Worm (Caenorhabditis elegans) whole organism, mixed stage, embryonic: ENCODE results near the gene pkn-1.
A peak's percentile ranks its signal among the peaks of the same experiment; 100 is the strongest.

Experiments
- M03D4.4 ChIP-seq: sonication (generic microtip); optimal IDR thresholded peaks from 2 replicates; lab custom pipeline; 2017; ENCODE audit warnings: mild to moderate bottlenecking, missing genetic modification characterization, missing compliant biosample characterization
- bed-3 ChIP-seq: fragments of 200-800 bp; sonication (Bioruptor generic); optimal IDR thresholded peaks from 3 replicates; lab custom pipeline; 2018; ENCODE audit warnings: mild to moderate bottlenecking, missing genetic modification characterization, moderate library complexity, missing compliant biosample characterization
- blmp-1 ChIP-seq: fragments of 150-350 bp; optimal IDR thresholded peaks from 2 replicates; lab custom pipeline; 2014; ENCODE audit warnings: missing biosample characterization, missing genetic modification characterization
- ceh-83 ChIP-seq: fragments of 200-800 bp; sonication (Bioruptor generic); optimal IDR thresholded peaks from 2 replicates; lab custom pipeline; 2018; ENCODE audit warnings: mild to moderate bottlenecking, missing genetic modification characterization, missing compliant biosample characterization
- ces-1 ChIP-seq: fragments of 150-350 bp; optimal IDR thresholded peaks from 2 replicates; lab custom pipeline; 2014; ENCODE audit warnings: missing biosample characterization, missing genetic modification reagents, missing genetic modification characterization
- cnd-1 ChIP-seq: fragments of 200-800 bp; sonication (Bioruptor generic); optimal IDR thresholded peaks from 2 replicates; lab custom pipeline; 2018; ENCODE audit warnings: mild to moderate bottlenecking, missing genetic modification characterization, missing compliant biosample characterization
- drap-1 ChIP-seq: fragments of 200-800 bp; sonication (Bioruptor generic); optimal IDR thresholded peaks from 3 replicates; lab custom pipeline; 2018; ENCODE audit warnings: mild to moderate bottlenecking, missing genetic modification characterization, missing compliant biosample characterization
- elt-1 ChIP-seq: sonication (generic microtip); optimal IDR thresholded peaks from 2 replicates; lab custom pipeline; 2017; ENCODE audit warnings: missing genetic modification characterization, mild to moderate bottlenecking, missing compliant biosample characterization, antibody characterized with exemption, moderate library complexity, borderline replicate concordance; ENCODE audit not compliant: insufficient read depth
- elt-3 ChIP-seq: fragments of 150-350 bp; optimal IDR thresholded peaks from 2 replicates; lab custom pipeline; 2014; ENCODE audit warnings: missing biosample characterization, missing genetic modification characterization
- flh-1 ChIP-seq: fragments of 200-800 bp; sonication (Bioruptor generic); optimal IDR thresholded peaks from 2 replicates; lab custom pipeline; 2018; ENCODE audit warnings: mild to moderate bottlenecking, missing genetic modification characterization, moderate library complexity, missing compliant biosample characterization
- ham-2 ChIP-seq: fragments of 200-800 bp; sonication (Bioruptor generic); optimal IDR thresholded peaks from 2 replicates; lab custom pipeline; 2018; ENCODE audit warnings: mild to moderate bottlenecking, missing genetic modification characterization, missing compliant biosample characterization
- hlh-1 ChIP-seq: fragments of 150-350 bp; optimal IDR thresholded peaks from 2 replicates; lab custom pipeline; 2014; ENCODE audit warnings: missing biosample characterization, missing genetic modification reagents, missing genetic modification characterization
- lin-13 ChIP-seq: fragments of 150-350 bp; optimal IDR thresholded peaks from 2 replicates; lab custom pipeline; 2014; ENCODE audit warnings: missing biosample characterization, missing genetic modification characterization
- lin-32 ChIP-seq: fragments of 200-800 bp; sonication (Bioruptor generic); optimal IDR thresholded peaks from 2 replicates; lab custom pipeline; 2018; ENCODE audit warnings: mild to moderate bottlenecking, missing genetic modification characterization, missing compliant biosample characterization
- lsy-2 ChIP-seq: fragments of 150-350 bp; optimal IDR thresholded peaks from 2 replicates; lab custom pipeline; 2014; ENCODE audit warnings: missing biosample characterization, missing genetic modification characterization
- mab-5 ChIP-seq: fragments of 150-350 bp; optimal IDR thresholded peaks from 2 replicates; lab custom pipeline; 2014; ENCODE audit warnings: missing biosample characterization, missing genetic modification characterization
- mep-1 ChIP-seq: fragments of 150-350 bp; optimal IDR thresholded peaks from 2 replicates; lab custom pipeline; 2017; ENCODE audit warnings: missing biosample characterization, missing genetic modification reagents, missing genetic modification characterization, inconsistent platforms
- mls-2 ChIP-seq: sonication (generic microtip); optimal IDR thresholded peaks from 2 replicates; lab custom pipeline; 2016; ENCODE audit warnings: mild to moderate bottlenecking, missing genetic modification characterization, moderate library complexity, missing compliant biosample characterization
- nhr-12 ChIP-seq: fragments of 150-350 bp; optimal IDR thresholded peaks from 2 replicates; lab custom pipeline; 2014; ENCODE audit warnings: missing biosample characterization, missing genetic modification characterization
- nhr-2 ChIP-seq: fragments of 150-350 bp; optimal IDR thresholded peaks from 2 replicates; lab custom pipeline; 2014; ENCODE audit warnings: missing biosample characterization, missing genetic modification characterization
- nhr-237 ChIP-seq: fragments of 150-350 bp; optimal IDR thresholded peaks from 2 replicates; lab custom pipeline; 2014; ENCODE audit warnings: missing biosample characterization, missing genetic modification characterization
- pha-4 ChIP-seq: fragments of 150-350 bp; optimal IDR thresholded peaks from 2 replicates; lab custom pipeline; 2018; ENCODE audit warnings: missing biosample characterization, missing genetic modification reagents, missing genetic modification characterization
- sem-2 ChIP-seq: fragments of 200-800 bp; sonication (Bioruptor generic); optimal IDR thresholded peaks from 2 replicates; lab custom pipeline; 2018; ENCODE audit warnings: mild to moderate bottlenecking, missing genetic modification characterization, missing compliant biosample characterization
- snpc-4 ChIP-seq: fragments of 150-350 bp; optimal IDR thresholded peaks from 2 replicates; lab custom pipeline; 2014; ENCODE audit warnings: missing biosample characterization, missing genetic modification characterization
- sptf-1 ChIP-seq: sonication (generic microtip); optimal IDR thresholded peaks from 2 replicates; lab custom pipeline; 2017; ENCODE audit warnings: mild to moderate bottlenecking, missing genetic modification characterization, moderate library complexity, missing compliant biosample characterization
- tbx-8 ChIP-seq: fragments of 200-800 bp; sonication (Bioruptor generic); optimal IDR thresholded peaks from 2 replicates; lab custom pipeline; 2018; ENCODE audit warnings: mild to moderate bottlenecking, missing genetic modification characterization, moderate library complexity, missing compliant biosample characterization
- unc-120 ChIP-seq: sonication (generic microtip); optimal IDR thresholded peaks from 2 replicates; lab custom pipeline; 2017; ENCODE audit warnings: missing genetic modification characterization, missing compliant biosample characterization; ENCODE audit not compliant: poor library complexity, severe bottlenecking
- unc-39 ChIP-seq: fragments of 150-350 bp; optimal IDR thresholded peaks from 2 replicates; lab custom pipeline; 2014; ENCODE audit warnings: missing biosample characterization, missing genetic modification characterization
- unc-62 ChIP-seq: fragments of 150-350 bp; optimal IDR thresholded peaks from 2 replicates; lab custom pipeline; 2014; ENCODE audit warnings: missing biosample characterization, missing genetic modification reagents, missing genetic modification characterization
- zip-8 ChIP-seq: fragments of 150-350 bp; optimal IDR thresholded peaks from 2 replicates; lab custom pipeline; 2014; ENCODE audit warnings: missing biosample characterization, missing genetic modification characterization
- ztf-11 ChIP-seq: fragments of 150-350 bp; optimal IDR thresholded peaks from 2 replicates; lab custom pipeline; 2014; ENCODE audit warnings: missing biosample characterization, missing genetic modification characterization

pkn-1 gene

ce11 chrX:10358083-10358482 is 39.0 kb upstream of the pkn-1 start, which contains the start of gene efhc-1:
Gene efhc-1, plus strand, starts transcription at chrX:10358383.
- TF ChIP-seq sem-2 (GFP tag; lab: Kevin White, UChicago) (no peak), lin-13 (tag; lab: Kevin White, UChicago) (no peak), drap-1 (GFP tag; lab: Kevin White, UChicago) (no peak), ztf-11 (tag; lab: Kevin White, UChicago) (no peak), unc-39 (tag; lab: Kevin White, UChicago) (no peak), mls-2 (tag; lab: Kevin White, UChicago) (no peak), unc-120 (tag; lab: Kevin White, UChicago) (no peak), nhr-12 (tag; lab: Kevin White, UChicago) (no peak), pha-4 (tag; lab: Kevin White, UChicago) (no peak)

- TF ChIP-seq cnd-1 (tag; lab: Kevin White, UChicago) (peak; percentile 88), ham-2 (GFP tag; lab: Kevin White, UChicago) (peak; percentile 27), flh-1 (GFP tag; lab: Kevin White, UChicago) (no peak), pha-4 (tag; lab: Kevin White, UChicago) (peak; percentile 39), nhr-2 (tag; lab: Kevin White, UChicago) (no peak), unc-62 (GFP tag; lab: Kevin White, UChicago) (no peak), unc-39 (tag; lab: Kevin White, UChicago) (no peak), M03D4.4 (peak; percentile 36), lin-32 (GFP tag; lab: Kevin White, UChicago) (peak; percentile 82), hlh-1 (tag; lab: Kevin White, UChicago) (peak; percentile 50), mls-2 (tag; lab: Kevin White, UChicago) (no peak), ces-1 (GFP tag; lab: Kevin White, UChicago) (peak; percentile 50), unc-120 (tag; lab: Kevin White, UChicago) (peak; percentile 81), mep-1 (tag; lab: Kevin White, UChicago) (peak; percentile 51)
These were observed 24.5 kb upstream of the pkn-1 start, which contains the start of gene Y49A10A.2 for ce11 chrX:10372556-10372955. Gene Y49A10A.2, minus strand, starts transcription at chrX:10372664.

DNA sequence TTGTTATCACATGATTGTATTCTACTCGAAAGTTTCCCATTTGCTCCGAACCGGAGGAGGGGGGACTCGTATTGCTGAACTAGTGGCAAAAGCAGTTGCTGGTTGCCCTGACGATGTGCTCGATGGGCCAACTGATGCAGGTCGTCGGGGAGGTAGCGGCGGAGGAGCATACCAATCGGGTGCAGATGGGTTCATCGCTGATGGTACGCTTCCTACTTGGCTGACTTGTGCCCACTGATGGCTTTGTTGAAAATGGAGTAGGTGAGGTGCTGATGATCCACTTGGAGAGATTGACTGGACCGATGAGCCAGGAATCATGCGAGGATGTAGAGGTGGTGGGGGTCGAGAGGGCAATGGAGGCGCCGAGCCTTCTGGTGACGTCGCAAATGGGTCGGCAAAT is 23.5 kb upstream of the pkn-1 start:
- TF ChIP-seq blmp-1 (tag; lab: Kevin White, UChicago) (no peak), drap-1 (GFP tag; lab: Kevin White, UChicago) (no peak), nhr-12 (tag; lab: Kevin White, UChicago) (no peak)

DNA sequence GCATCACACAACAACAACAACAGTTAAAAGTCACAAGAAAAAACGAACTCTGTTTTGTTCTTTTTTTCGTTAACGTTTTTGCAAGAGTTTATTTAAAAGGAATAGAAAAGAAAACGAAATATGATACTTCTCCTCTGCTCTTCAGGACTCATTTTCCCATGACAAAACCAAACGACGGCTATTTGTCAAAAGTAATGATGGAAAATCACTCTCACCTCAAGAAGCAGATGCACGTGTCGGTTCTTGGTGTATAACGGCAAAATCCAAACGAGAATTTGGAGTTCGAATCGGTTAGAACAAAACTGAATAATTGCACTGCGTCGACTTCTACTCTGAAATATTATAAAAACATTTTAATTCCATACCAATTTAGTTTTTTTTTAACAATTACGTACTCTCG is 20.1 kb upstream of the pkn-1 start:
- TF ChIP-seq mab-5 (tag; lab: Kevin White, UChicago) (no peak), unc-39 (tag; lab: Kevin White, UChicago) (no peak), zip-8 (no peak), nhr-12 (tag; lab: Kevin White, UChicago) (no peak)

ce11 chrX:10377663-10378062 is 19.4 kb upstream of the pkn-1 start:
- peak; percentile 77 for TF ChIP-seq sptf-1 (tag; lab: Kevin White, UChicago)
- TF ChIP-seq unc-120 (tag; lab: Kevin White, UChicago) = peak; percentile 82
- peak; percentile 79 for TF ChIP-seq ces-1 (GFP tag; lab: Kevin White, UChicago)
- TF ChIP-seq unc-62 (GFP tag; lab: Kevin White, UChicago) = peak; percentile 78
- no peak for TF ChIP-seq elt-1 (tag; lab: Kevin White, UChicago)
- no peak for TF ChIP-seq nhr-2 (tag; lab: Kevin White, UChicago)
- TF ChIP-seq ham-2 (GFP tag; lab: Kevin White, UChicago) = no peak
- peak; percentile 91 for TF ChIP-seq nhr-237 (tag; lab: Kevin White, UChicago)
- peak; percentile 27 for TF ChIP-seq M03D4.4
- TF ChIP-seq zip-8 = no peak
- TF ChIP-seq blmp-1 (tag; lab: Kevin White, UChicago) = no peak
- peak; percentile 27 for TF ChIP-seq ztf-11 (tag; lab: Kevin White, UChicago)
- TF ChIP-seq mep-1 (tag; lab: Kevin White, UChicago) = peak; percentile 76
- peak; percentile 39 for TF ChIP-seq pha-4 (tag; lab: Kevin White, UChicago)
- peak; percentile 45 for TF ChIP-seq drap-1 (GFP tag; lab: Kevin White, UChicago)
- peak; percentile 39 for TF ChIP-seq hlh-1 (tag; lab: Kevin White, UChicago)
- TF ChIP-seq lsy-2 (tag; lab: Kevin White, UChicago) = peak; percentile 54

DNA sequence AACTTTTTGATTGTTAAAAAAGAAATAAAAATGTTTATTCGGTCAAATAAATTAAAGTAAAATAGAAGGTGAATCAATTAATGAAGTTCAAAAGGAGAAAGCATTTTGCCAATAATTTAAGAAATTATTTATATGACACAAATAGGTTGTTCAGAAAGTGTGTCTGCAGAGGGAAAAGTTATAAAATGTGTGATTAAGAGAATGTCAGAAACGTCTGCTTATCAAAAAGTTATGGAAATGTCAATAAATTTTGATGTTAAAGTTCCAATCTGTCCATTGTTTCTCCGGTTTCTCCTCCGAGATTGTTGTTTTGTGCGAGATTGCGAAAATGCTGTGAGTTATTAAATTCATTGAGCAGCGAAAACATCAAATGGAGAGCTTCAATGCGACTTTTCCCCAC is 17.4 kb upstream of the pkn-1 start, which contains the start of gene rme-4:
TSS of gene rme-4 (minus strand) at position 168 of the 400 bp plus-strand sequence.
- no peak for TF ChIP-seq mep-1 (tag; lab: Kevin White, UChicago)
- no peak for TF ChIP-seq bed-3 (GFP tag; lab: Kevin White, UChicago)
- TF ChIP-seq sem-2 (GFP tag; lab: Kevin White, UChicago) = no peak
- no peak for TF ChIP-seq snpc-4
- TF ChIP-seq sptf-1 (tag; lab: Kevin White, UChicago) = no peak
- TF ChIP-seq hlh-1 (tag; lab: Kevin White, UChicago) = no peak
- TF ChIP-seq unc-39 (tag; lab: Kevin White, UChicago) = no peak
- no peak for TF ChIP-seq mls-2 (tag; lab: Kevin White, UChicago)
- no peak for TF ChIP-seq elt-3 (tag; lab: Kevin White, UChicago)
- no peak for TF ChIP-seq ceh-83 (GFP tag; lab: Kevin White, UChicago)
- no peak for TF ChIP-seq cnd-1 (tag; lab: Kevin White, UChicago)
- no peak for TF ChIP-seq tbx-8 (GFP tag; lab: Kevin White, UChicago)
- TF ChIP-seq lin-13 (tag; lab: Kevin White, UChicago) = no peak
- TF ChIP-seq ham-2 (GFP tag; lab: Kevin White, UChicago) = no peak
- no peak for TF ChIP-seq unc-120 (tag; lab: Kevin White, UChicago)
- no peak for TF ChIP-seq flh-1 (GFP tag; lab: Kevin White, UChicago)
- TF ChIP-seq pha-4 (tag; lab: Kevin White, UChicago) = no peak
- no peak for TF ChIP-seq drap-1 (GFP tag; lab: Kevin White, UChicago)
- no peak for TF ChIP-seq zip-8
- TF ChIP-seq ztf-11 (tag; lab: Kevin White, UChicago) = no peak
